Worm (Caenorhabditis elegans): Measurements from ENCODE around the gene ctsa-4.1.

Gene ctsa-4.1

ce11 chrII:6344513-6344912 lies 22.3 kb upstream of the ctsa-4.1 start:
- no peak for TF ChIP-seq ahr-1 (tag; optimal IDR thresholded peaks at IDR 0.05)
- TF ChIP-seq fax-1 (tag; optimal IDR thresholded peaks at IDR 0.05), result no peak
- no peak for TF ChIP-seq ceh-9 (tag; optimal IDR thresholded peaks at IDR 0.05)
- no peak for TF ChIP-seq gmeb-2 (tag; optimal IDR thresholded peaks at IDR 0.05)
- no peak for TF ChIP-seq T23F11.4 (GFP tag; optimal IDR thresholded peaks at IDR 0.05)
- no peak for TF ChIP-seq ceh-2 (tag; optimal IDR thresholded peaks at IDR 0.05)
- TF ChIP-seq hlh-13 (GFP tag; optimal IDR thresholded peaks at IDR 0.05), result no peak
- TF ChIP-seq hlh-8 (tag; optimal IDR thresholded peaks at IDR 0.05), result no peak
- no peak for TF ChIP-seq fkh-10 (GFP tag; optimal IDR thresholded peaks at IDR 0.05)
- TF ChIP-seq nhr-232 (tag; optimal IDR thresholded peaks at IDR 0.05), result no peak
- TF ChIP-seq tbx-2 (tag; optimal IDR thresholded peaks at IDR 0.05), result no peak

ce11 chrII:6345195-6346158 lies 21.3 kb upstream of the ctsa-4.1 start, which contains the start of gene C32D5.8:
TSS of gene C32D5.8 (minus strand) at chrII:6345964.
- TF ChIP-seq unc-3 (GFP tag; conservative IDR thresholded peaks at IDR 0.05), result no peak
- no peak for TF ChIP-seq unc-3 (tag; optimal IDR thresholded peaks at IDR 0.05)
- no peak for TF ChIP-seq tbx-2 (tag; optimal IDR thresholded peaks at IDR 0.05)
- TF ChIP-seq dve-1 (tag; optimal IDR thresholded peaks at IDR 0.05), result no peak
- TF ChIP-seq ceh-24 (tag; optimal IDR thresholded peaks at IDR 0.05), result no peak
- no peak for TF ChIP-seq ref-2 (tag; optimal IDR thresholded peaks at IDR 0.05)
- no peak for TF ChIP-seq syd-9 (tag; optimal IDR thresholded peaks at IDR 0.05)
- TF ChIP-seq K02D7.2 (tag; optimal IDR thresholded peaks at IDR 0.05), result no peak
- no peak for TF ChIP-seq dmd-4 (tag; optimal IDR thresholded peaks at IDR 0.05; ENCODE audit: borderline replicate concordance)
- TF ChIP-seq lin-11 (tag; optimal IDR thresholded peaks at IDR 0.05), result no peak
- no peak for TF ChIP-seq pqm-1 (tag; optimal IDR thresholded peaks at IDR 0.05)
- TF ChIP-seq ets-4 (tag; optimal IDR thresholded peaks at IDR 0.05), result no peak
- TF ChIP-seq ceh-18 (tag; optimal IDR thresholded peaks at IDR 0.05), result no peak
- no peak for TF ChIP-seq C38D4.7 (GFP tag; optimal IDR thresholded peaks at IDR 0.05)
- no peak for TF ChIP-seq unc-42 (tag; optimal IDR thresholded peaks at IDR 0.05)
- no peak for TF ChIP-seq T23F11.4 (GFP tag; optimal IDR thresholded peaks at IDR 0.05)
- TF ChIP-seq hlh-6 (tag; optimal IDR thresholded peaks at IDR 0.05), result no peak
- no peak for TF ChIP-seq pha-2 (tag; optimal IDR thresholded peaks at IDR 0.05)
- TF ChIP-seq odd-2 (tag; optimal IDR thresholded peaks at IDR 0.05), result no peak
- no peak for TF ChIP-seq fkh-10 (GFP tag; optimal IDR thresholded peaks at IDR 0.05)
- TF ChIP-seq sox-2 (GFP tag; IDR thresholded peaks at IDR 0.05), result no peak

ce11 chrII:6346551-6347079 lies 20.2 kb upstream of the ctsa-4.1 start:
- no peak for TF ChIP-seq ceh-30 (tag; optimal IDR thresholded peaks at IDR 0.05)
- TF ChIP-seq ama-1 (optimal IDR thresholded peaks at IDR 0.05), result peak; percentile 77

- TF ChIP-seq sox-4 (tag; optimal IDR thresholded peaks at IDR 0.05) (no peak), hlh-30 (tag; optimal IDR thresholded peaks at IDR 0.05; ENCODE audit: insufficient read depth) (peak; percentile 89), ceh-48 (tag; optimal IDR thresholded peaks at IDR 0.05) (peak; percentile 95), F13H6.1 (tag; optimal IDR thresholded peaks at IDR 0.05) (no peak), gmeb-2 (tag; optimal IDR thresholded peaks at IDR 0.05) (no peak), madf-2 (tag; optimal IDR thresholded peaks at IDR 0.05) (peak; percentile 43), npax-4 (tag; optimal IDR thresholded peaks at IDR 0.05) (no peak), tbx-2 (tag; optimal IDR thresholded peaks at IDR 0.05) (peak; percentile 43), unc-3 (GFP tag; conservative IDR thresholded peaks at IDR 0.05) (0 out of 2 replicates have a peak, but pooled peaks have one; percentile 31), unc-3 (tag; optimal IDR thresholded peaks at IDR 0.05) (no peak), dve-1 (tag; optimal IDR thresholded peaks at IDR 0.05) (no peak), nfya-1 (tag; optimal IDR thresholded peaks at IDR 0.05) (peak; percentile 39), syd-9 (tag; optimal IDR thresholded peaks at IDR 0.05) (no peak), ceh-45 (GFP tag; IDR thresholded peaks at IDR 0.05) (no peak), sdc-2 (tag; optimal IDR thresholded peaks at IDR 0.05) (no peak), unc-55 (GFP tag; optimal IDR thresholded peaks at IDR 0.05) (peak; percentile 2), ceh-22 (tag; optimal IDR thresholded peaks at IDR 0.05) (no peak), lim-6 (tag; optimal IDR thresholded peaks at IDR 0.05) (no peak), lin-11 (tag; optimal IDR thresholded peaks at IDR 0.05) (no peak), ceh-31 (tag; optimal IDR thresholded peaks at IDR 0.05) (peak; percentile 24)
Observed at ce11 chrII:6347341-6348118, 19.3 kb upstream of the ctsa-4.1 start, which contains the start of gene lgg-1. TSS of gene lgg-1 (minus strand) at chrII:6347719.
